Fruit fly (Drosophila melanogaster) whole organism, wandering third instar larva: ENCODE results near the gene Proc-R.

ENCODE experiments used
- Dfd ChIP-seq: fragments of >200 bp; optimal IDR thresholded peaks from 2 replicates; lab custom pipeline; 2017; ENCODE audit warnings: missing biosample characterization, missing genetic modification characterization
- GATAd ChIP-seq: sonication (Bioruptor generic); optimal IDR thresholded peaks from 2 replicates; lab custom pipeline; 2016; ENCODE audit warnings: missing biosample characterization, missing genetic modification characterization
- Hr78 ChIP-seq: fragments of >200 bp; optimal IDR thresholded peaks from 2 replicates; lab custom pipeline; 2017; ENCODE audit warnings: missing biosample characterization, missing genetic modification characterization
- Hr83 ChIP-seq: fragments of 200-300 bp; sonication (Bioruptor generic); optimal IDR thresholded peaks from 2 replicates; lab custom pipeline; 2016; ENCODE audit warnings: missing biosample characterization, mild to moderate bottlenecking, missing genetic modification characterization, moderate library complexity; ENCODE audit not compliant: poor library complexity, severe bottlenecking
- Jra ChIP-seq: sonication (Bioruptor generic); optimal IDR thresholded peaks from 2 replicates; lab custom pipeline; 2016; ENCODE audit warnings: missing biosample characterization, missing genetic modification characterization
- Myc ChIP-seq: fragments of >200 bp; optimal IDR thresholded peaks from 2 replicates; lab custom pipeline; 2017
- fru ChIP-seq: fragments of 200-800 bp; sonication (Bioruptor generic); optimal IDR thresholded peaks from 3 replicates; lab custom pipeline; 2016; ENCODE audit warnings: missing biosample characterization, mild to moderate bottlenecking, missing genetic modification characterization
- lola ChIP-seq: fragments of >200 bp; optimal IDR thresholded peaks from 2 replicates; lab custom pipeline; 2017; ENCODE audit warnings: missing biosample characterization, missing genetic modification characterization
- usp ChIP-seq: fragments of >200 bp; optimal IDR thresholded peaks from 2 replicates; lab custom pipeline; 2017; ENCODE audit warnings: missing biosample characterization, missing genetic modification characterization

DNA sequence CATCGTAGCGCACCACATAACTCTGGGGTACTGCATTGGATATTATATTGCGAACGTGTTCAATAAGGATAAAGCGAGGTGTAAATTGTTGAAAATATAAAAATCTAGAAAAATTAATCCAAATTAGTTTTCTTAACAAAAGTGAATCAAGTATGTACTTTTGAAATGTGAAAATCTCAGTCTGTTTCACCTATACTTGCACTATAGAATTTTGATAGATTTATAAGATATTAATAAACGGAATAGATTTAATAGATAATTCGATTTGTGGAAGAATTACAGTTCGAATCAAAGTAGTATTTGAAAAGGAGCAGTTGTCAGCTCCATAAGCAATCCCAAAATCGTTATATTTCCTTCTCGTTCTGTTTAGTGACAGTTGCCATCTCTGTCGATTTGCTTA lies 2.7 kb upstream of the Proc-R start, which contains the start of gene CG7024:
- TF ChIP-seq GATAd (GFP tag; lab: Kevin White, UChicago) (no peak), Hr83 (GFP tag; lab: Kevin White, UChicago) (no peak), lola (no peak), Hr78 (GFP tag; lab: Kevin White, UChicago) (no peak), fru (GFP tag; lab: Kevin White, UChicago) (no peak), Jra (GFP tag; lab: Kevin White, UChicago) (no peak), Dfd (no peak), Myc (no peak), usp (GFP tag; lab: Kevin White, UChicago) (no peak)
